Fruit fly (Drosophila melanogaster) whole organism, pupa: ENCODE measurements around the gene CG4230.

ENCODE experiments used
- CG14655 ChIP-seq: fragments of 200-800 bp; sonication (Bioruptor generic); optimal IDR thresholded peaks from 3 replicates; lab custom pipeline; 2017; ENCODE audit warnings: mild to moderate bottlenecking, missing biosample characterization, missing genetic modification reagents, missing genetic modification characterization
- Ets98B ChIP-seq: fragments of 200-800 bp; sonication (Bioruptor generic); IDR thresholded peaks from 2 replicates; pipeline ENCODE4 v1.3.6; 2022; ENCODE audit warnings: missing biosample characterization, missing genetic modification characterization
- Pif1B ChIP-seq: fragments of 200-800 bp; sonication (Bioruptor generic); optimal IDR thresholded peaks from 3 replicates; lab custom pipeline; 2016; ENCODE audit warnings: missing biosample characterization, missing genetic modification characterization
- rn ChIP-seq: fragments of 200-800 bp; sonication (Bioruptor generic); IDR thresholded peaks from 2 replicates; pipeline ENCODE4 v1.3.6; 2022; ENCODE audit warnings: missing biosample characterization, missing genetic modification characterization

DNA sequence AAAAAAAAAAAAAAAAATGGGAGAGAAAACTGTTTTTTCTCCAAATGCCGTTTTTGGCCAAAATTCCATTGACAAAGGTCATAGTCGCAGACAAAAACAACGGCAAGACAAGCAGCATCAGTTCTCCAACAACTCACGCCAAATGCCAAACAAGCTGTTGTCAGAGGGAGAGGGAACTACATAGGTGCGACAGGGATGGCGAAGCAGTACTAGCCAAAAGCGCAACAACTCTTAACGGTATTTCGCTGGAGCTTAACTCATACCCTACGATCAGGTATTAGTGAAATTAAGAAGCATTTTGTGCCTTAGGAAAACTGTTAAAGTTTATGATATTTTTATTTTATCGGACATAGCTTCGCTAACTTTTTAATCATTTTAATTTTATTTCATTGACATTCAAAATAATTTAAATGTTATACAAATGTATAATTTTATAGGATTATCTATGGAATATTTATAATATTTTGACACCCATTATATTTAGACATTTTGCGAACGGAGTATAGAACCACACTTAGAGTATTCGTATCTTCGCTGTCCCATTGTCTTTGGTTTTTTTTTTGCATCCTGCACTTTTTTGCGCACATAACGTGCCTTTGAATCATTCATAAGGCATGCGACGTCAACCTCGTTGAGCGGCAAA, 15.7 kb upstream of the CG4230 start:
- TF ChIP-seq rn (no peak; the same call in none of the 2 replicates), Ets98B (GFP tag; lab: Robert Waterston, UW) (peak; percentile 66), Pif1B (GFP tag; lab: Kevin White, UChicago) (peak; percentile 73), CG14655 (GFP tag; lab: Kevin White, UChicago) (peak; percentile 95)
